Worm (Caenorhabditis elegans) whole organism, L4 larva: ENCODE results near the gene clec-196.

ENCODE experiments used
- D1046.2 ChIP-seq: fragments of 200-800 bp; sonication (Bioruptor generic); IDR thresholded peaks from 2 replicates; pipeline ENCODE4 v1.3.6; 2022; ENCODE audit warnings: missing genetic modification characterization, missing compliant biosample characterization
- F37D6.2 ChIP-seq: sonication (generic microtip); optimal IDR thresholded peaks from 2 replicates; lab custom pipeline; 2016; ENCODE audit warnings: mild to moderate bottlenecking, missing genetic modification characterization, missing compliant biosample characterization
- T26A8.4 ChIP-seq: fragments of 200-800 bp; sonication (Bioruptor generic); IDR thresholded peaks from 2 replicates; pipeline ENCODE4 v1.3.6; 2022; ENCODE audit warnings: missing genetic modification characterization, missing compliant biosample characterization
- Y105C5A.15 ChIP-seq: fragments of 200-800 bp; sonication (Bioruptor generic); IDR thresholded peaks from 2 replicates; pipeline ENCODE4 v1.3.6; 2022; ENCODE audit warnings: missing genetic modification characterization, missing compliant biosample characterization
- Y48G9A.11 ChIP-seq: fragments of 200-800 bp; sonication (Bioruptor generic); IDR thresholded peaks from 2 replicates; pipeline ENCODE4 v1.3.6; 2022; ENCODE audit warnings: missing genetic modification reagents, missing genetic modification characterization, missing compliant biosample characterization
- aha-1 ChIP-seq: fragments of 150-350 bp; peaks from one replicate; lab custom pipeline; 2014; ENCODE audit warnings: missing biosample characterization, missing genetic modification characterization
- ama-1 ChIP-seq: fragments of 150-350 bp; optimal IDR thresholded peaks from 2 replicates; lab custom pipeline; 2014; ENCODE audit warnings: inconsistent platforms, mixed read lengths
- ceh-20 ChIP-seq: fragments of 200-800 bp; sonication (Bioruptor generic); IDR thresholded peaks from 2 replicates; pipeline ENCODE4 v1.3.6; 2022; ENCODE audit warnings: missing genetic modification reagents, missing genetic modification characterization, missing compliant biosample characterization
- ceh-82 ChIP-seq: sonication (generic microtip); optimal IDR thresholded peaks from 2 replicates; lab custom pipeline; 2017; ENCODE audit warnings: missing biosample characterization, missing genetic modification characterization
- ctbp-1 ChIP-seq: fragments of 200-800 bp; sonication (Bioruptor generic); IDR thresholded peaks from 2 replicates; pipeline ENCODE4 v1.3.6; 2022; ENCODE audit warnings: missing genetic modification reagents, missing genetic modification characterization, missing compliant biosample characterization
- daf-19 ChIP-seq: fragments of 200-800 bp; sonication (Bioruptor generic); conservative IDR thresholded peaks from 2 replicates; pipeline ENCODE4 v1.3.6; 2022; ENCODE audit warnings: missing genetic modification characterization, missing compliant biosample characterization
- dmd-6 ChIP-seq: fragments of 200-800 bp; sonication (Bioruptor generic); IDR thresholded peaks from 2 replicates; pipeline ENCODE4 v1.3.6; 2022; ENCODE audit warnings: missing genetic modification reagents, missing genetic modification characterization, missing compliant biosample characterization
- dmd-8 ChIP-seq: fragments of 200-800 bp; sonication (Bioruptor generic); IDR thresholded peaks from 2 replicates; pipeline ENCODE4 v1.3.6; 2022; ENCODE audit warnings: missing genetic modification characterization, missing compliant biosample characterization
- dpl-1 ChIP-seq: fragments of 150-350 bp; optimal IDR thresholded peaks from 2 replicates; lab custom pipeline; 2014; ENCODE audit warnings: missing biosample characterization, missing genetic modification reagents, missing genetic modification characterization
- egl-43 ChIP-seq: fragments of 200-800 bp; sonication (Bioruptor generic); IDR thresholded peaks from 2 replicates; pipeline ENCODE4 v1.3.6; 2022; ENCODE audit warnings: missing genetic modification reagents, missing genetic modification characterization, missing compliant biosample characterization
- fkh-10 ChIP-seq: fragments of 150-350 bp; optimal IDR thresholded peaks from 2 replicates; lab custom pipeline; 2014; ENCODE audit warnings: missing biosample characterization, missing genetic modification reagents, missing genetic modification characterization
- hmg-1.1 ChIP-seq: fragments of 200-800 bp; sonication (Bioruptor generic); IDR thresholded peaks from 2 replicates; pipeline ENCODE4 v1.3.6; 2022; ENCODE audit warnings: missing genetic modification reagents, missing genetic modification characterization, missing compliant biosample characterization
- lin-1 ChIP-seq: fragments of 200-800 bp; sonication (Bioruptor generic); IDR thresholded peaks from 2 replicates; pipeline ENCODE4 v1.3.6; 2022; ENCODE audit warnings: missing genetic modification reagents, missing genetic modification characterization, missing compliant biosample characterization
- lin-15B ChIP-seq: fragments of 150-350 bp; sonication (generic microtip); optimal IDR thresholded peaks from 3 replicates; lab custom pipeline; 2014; ENCODE audit warnings: missing biosample characterization, missing genetic modification characterization
- lin-38 ChIP-seq: fragments of 200-800 bp; sonication (Bioruptor generic); IDR thresholded peaks from 2 replicates; pipeline ENCODE4 v1.3.6; 2022; ENCODE audit warnings: missing genetic modification reagents, missing genetic modification characterization, missing compliant biosample characterization
- madf-5 ChIP-seq, 2 experiments: fragments of 200-800 bp; sonication (Bioruptor generic); IDR thresholded peaks; 2 replicates each; pipeline ENCODE4 v1.3.6; 2022; ENCODE audit warnings: missing compliant biosample characterization in 2 of 2, missing genetic modification characterization in 2 of 2
- madf-9 ChIP-seq: fragments of 200-800 bp; sonication (Bioruptor generic); conservative IDR thresholded peaks from 2 replicates; pipeline ENCODE4 v1.3.6; 2022; ENCODE audit warnings: missing genetic modification reagents, missing genetic modification characterization, missing compliant biosample characterization
- mes-2 ChIP-seq: sonication (generic microtip); optimal IDR thresholded peaks from 2 replicates; lab custom pipeline; 2016; ENCODE audit warnings: missing genotype, mild to moderate bottlenecking, missing genetic modification characterization, missing compliant biosample characterization; ENCODE audit not compliant: poor library complexity, severe bottlenecking
- mxl-3 ChIP-seq: fragments of 200-800 bp; sonication (Bioruptor generic); optimal IDR thresholded peaks from 2 replicates; lab custom pipeline; 2018; ENCODE audit warnings: mild to moderate bottlenecking, missing genetic modification characterization, missing compliant biosample characterization
- nhr-237 ChIP-seq: sonication (generic microtip); optimal IDR thresholded peaks from 2 replicates; lab custom pipeline; 2017; ENCODE audit warnings: missing biosample characterization, missing genetic modification characterization
- nhr-41 ChIP-seq: fragments of 200-800 bp; sonication (Bioruptor generic); IDR thresholded peaks from 2 replicates; pipeline ENCODE4 v1.3.6; 2022; ENCODE audit warnings: missing genetic modification reagents, missing genetic modification characterization, missing compliant biosample characterization
- pha-4 ChIP-seq, 2 experiments: fragments of 150-350 bp in 1 of 2; fragments of 200-800 bp in 1 of 2; sonication (Bioruptor generic) in 1 of 2; IDR thresholded peaks in 1 of 2; optimal IDR thresholded peaks in 1 of 2; 2 replicates each; pipeline versions ENCODE4 v1.3.6 to Lab custom; 2014 to 2022; ENCODE audit warnings: missing genetic modification characterization in 2 of 2, missing genetic modification reagents in 2 of 2, missing biosample characterization in 1 of 2, missing compliant biosample characterization in 1 of 2
- pqm-1 ChIP-seq: sonication (generic microtip); optimal IDR thresholded peaks from 2 replicates; lab custom pipeline; 2017; ENCODE audit warnings: missing biosample characterization, missing genetic modification characterization
- saeg-2 ChIP-seq: fragments of 200-800 bp; sonication (Bioruptor generic); IDR thresholded peaks from 2 replicates; pipeline ENCODE4 v1.3.6; 2022; ENCODE audit warnings: missing genetic modification reagents, missing genetic modification characterization, missing compliant biosample characterization
- set-16 ChIP-seq: fragments of 200-800 bp; sonication (Bioruptor generic); IDR thresholded peaks from 2 replicates; pipeline ENCODE4 v1.3.6; 2022; ENCODE audit warnings: missing genetic modification reagents, missing genetic modification characterization, missing compliant biosample characterization
- snpc-1.2 ChIP-seq: fragments of 200-800 bp; sonication (Bioruptor generic); IDR thresholded peaks from 2 replicates; pipeline ENCODE4 v1.3.6; 2022; ENCODE audit warnings: missing genetic modification reagents, missing genetic modification characterization, missing compliant biosample characterization
- snpc-4 ChIP-seq: fragments of 150-350 bp; optimal IDR thresholded peaks from 2 replicates; lab custom pipeline; 2014; ENCODE audit warnings: missing biosample characterization, missing genetic modification characterization
- spr-1 ChIP-seq: sonication (generic microtip); optimal IDR thresholded peaks from 2 replicates; lab custom pipeline; 2016; ENCODE audit warnings: mild to moderate bottlenecking, missing genetic modification characterization, missing compliant biosample characterization
- unc-130 ChIP-seq: sonication (generic microtip); optimal IDR thresholded peaks from 2 replicates; lab custom pipeline; 2016; ENCODE audit warnings: missing genetic modification reagents, missing genetic modification characterization, missing compliant biosample characterization
- zfp-2 ChIP-seq: sonication (generic microtip); optimal IDR thresholded peaks from 2 replicates; lab custom pipeline; 2016; ENCODE audit warnings: mild to moderate bottlenecking, missing genetic modification characterization, missing compliant biosample characterization
- zip-2 ChIP-seq: fragments of 150-350 bp; optimal IDR thresholded peaks from 2 replicates; lab custom pipeline; 2014; ENCODE audit warnings: missing biosample characterization, missing genetic modification characterization
- ztf-11 ChIP-seq: fragments of 150-350 bp; optimal IDR thresholded peaks from 2 replicates; lab custom pipeline; 2014; ENCODE audit warnings: missing biosample characterization, missing genetic modification characterization
- ztf-7 ChIP-seq: fragments of 150-350 bp; optimal IDR thresholded peaks from 2 replicates; lab custom pipeline; 2014; ENCODE audit warnings: missing biosample characterization, missing genetic modification characterization

The clec-196 gene

DNA sequence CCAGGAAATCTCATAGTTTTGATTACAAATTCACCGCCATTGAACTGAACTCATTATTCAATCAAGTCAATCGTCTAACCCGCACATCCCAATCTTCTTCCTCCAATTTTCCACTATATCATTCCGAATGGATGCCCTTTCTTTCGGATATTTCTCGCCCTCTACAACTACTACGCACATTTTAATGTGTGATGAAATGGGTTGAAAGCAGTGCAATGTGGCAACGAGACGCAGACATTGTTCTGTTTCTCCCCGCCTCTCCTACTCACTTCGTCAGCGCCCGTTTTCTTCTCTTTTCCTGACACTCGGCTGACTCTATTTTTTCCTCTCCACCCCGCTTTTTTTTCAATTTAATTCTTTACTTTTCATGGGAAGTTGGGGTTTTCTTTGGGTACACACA lies 8.1 kb upstream of the clec-196 start (continued):
- TF ChIP-seq dmd-6 (GFP tag; lab: Robert Waterston, UW), result peak; percentile 32; the same call in 1 of the 2 replicates
- no peak for TF ChIP-seq ceh-82 (tag; lab: Kevin White, UChicago)
- TF ChIP-seq set-16 (GFP tag; lab: Robert Waterston, UW), result no peak
- TF ChIP-seq nhr-237 (tag; lab: Kevin White, UChicago), result no peak
- TF ChIP-seq dpl-1 (GFP tag; lab: Kevin White, UChicago), result peak; percentile 35
- TF ChIP-seq, all 104 proteins: peak for 18

DNA sequence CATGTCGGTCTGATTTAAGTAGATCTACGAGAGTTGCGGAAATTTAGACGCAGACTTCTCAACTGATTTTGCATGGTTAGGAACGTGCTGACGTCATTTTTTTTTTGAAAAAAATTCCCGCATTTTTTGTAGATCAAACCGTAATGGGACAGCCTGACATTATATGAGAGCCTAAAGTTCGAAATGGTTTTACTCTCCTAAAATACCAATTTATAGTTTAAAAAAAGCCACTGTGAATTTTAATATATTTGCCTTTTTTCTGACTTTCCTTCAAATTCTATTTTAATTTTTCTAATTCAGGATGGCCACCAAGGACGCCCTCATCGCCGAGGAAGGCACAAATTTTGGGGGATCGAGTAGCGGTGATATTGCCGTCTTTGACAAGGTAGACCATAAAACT lies 7.7 kb upstream of the clec-196 start, which contains the start of gene atgp-1:
Gene atgp-1 (plus strand): TSS at position 301 of the 400 bp plus-strand sequence.
- TF ChIP-seq dmd-8 (GFP tag; lab: Robert Waterston, UW) (no peak), pha-4 (GFP tag; IDR thresholded peaks at IDR 0.05; lab: Robert Waterston, UW) (no peak), pha-4 (tag; optimal IDR thresholded peaks at IDR 0.05; lab: Kevin White, UChicago) (no peak), snpc-4 (tag; lab: Kevin White, UChicago) (no peak), spr-1 (no peak), madf-5 (GFP tag; IDR thresholded peaks at IDR 0.05; lab: Robert Waterston, UW) (no peak), zip-2 (no peak), ztf-11 (tag; lab: Kevin White, UChicago) (no peak), mes-2 (tag; lab: Kevin White, UChicago) (no peak), lin-1 (GFP tag; lab: Robert Waterston, UW) (no peak), Y48G9A.11 (no peak), T26A8.4 (GFP tag; lab: Robert Waterston, UW) (no peak), unc-130 (GFP tag; lab: Kevin White, UChicago) (no peak), hmg-1.1 (GFP tag; lab: Robert Waterston, UW) (no peak), pqm-1 (tag; lab: Kevin White, UChicago) (no peak), ctbp-1 (GFP tag; lab: Robert Waterston, UW) (no peak), ztf-7 (tag; lab: Kevin White, UChicago) (no peak), nhr-41 (no peak), lin-15B (tag; lab: Kevin White, UChicago) (no peak), mxl-3 (GFP tag; lab: Kevin White, UChicago) (no peak), zfp-2 (no peak)

DNA sequence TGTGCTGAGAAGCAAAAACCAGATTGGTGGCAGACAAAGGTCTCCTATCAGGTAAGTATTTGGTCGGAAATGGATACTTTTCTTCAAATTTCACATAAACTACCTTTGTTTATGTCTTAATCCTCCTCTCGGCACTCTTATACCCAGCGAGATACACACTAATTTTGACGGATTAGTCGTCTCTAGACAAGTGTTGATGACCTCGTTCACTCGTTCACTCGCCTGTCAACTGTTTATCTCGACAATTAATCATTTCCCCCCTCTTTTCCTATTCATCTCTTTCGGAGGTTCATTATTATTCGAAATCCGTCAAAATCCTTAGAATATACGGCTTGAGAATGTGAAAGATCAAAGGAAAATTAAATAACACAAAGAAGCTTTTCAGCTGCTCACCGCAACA lies 7.1 kb upstream of the clec-196 start:
- TF ChIP-seq saeg-2 (GFP tag; lab: Robert Waterston, UW) (no peak), ama-1 (lab: Kevin White, UChicago) (no peak), D1046.2 (GFP tag; lab: Robert Waterston, UW) (no peak), spr-1 (no peak), fkh-10 (GFP tag; lab: Kevin White, UChicago) (no peak), dmd-6 (GFP tag; lab: Robert Waterston, UW) (no peak)
- TF ChIP-seq, all 104 proteins: peak for 0

DNA sequence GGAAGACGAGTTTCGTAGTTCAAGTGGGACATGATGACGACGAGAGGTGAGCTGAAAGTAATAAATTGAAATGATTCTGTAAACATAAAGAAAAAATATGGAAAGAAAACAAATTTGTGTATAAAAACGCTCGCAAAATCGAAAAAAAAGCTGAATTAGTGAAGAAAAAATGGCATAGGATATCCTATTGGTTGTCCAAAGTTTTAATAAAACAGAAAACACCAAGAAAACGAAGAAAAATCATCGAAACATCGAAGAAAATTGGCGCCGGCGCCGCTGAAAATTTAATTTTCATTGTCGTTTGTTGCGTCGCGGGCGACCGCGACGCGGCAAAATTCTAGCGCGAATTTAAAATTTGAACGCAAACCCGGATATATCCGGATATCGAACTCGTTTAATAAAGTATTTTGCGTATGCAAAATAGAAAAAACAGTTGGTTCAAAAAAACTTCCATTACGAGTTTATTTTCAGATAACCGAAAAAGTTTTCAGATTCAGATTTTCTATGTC lies 3.1 kb upstream of the clec-196 start, which contains the start of gene gln-5:
Gene gln-5 (minus strand): TSS at position 51 of the 509 bp plus-strand sequence.
- TF ChIP-seq aha-1 (tag; lab: Kevin White, UChicago), result peak; percentile 34
- TF ChIP-seq snpc-1.2, result 0 out of 2 replicates have a peak, but pooled peaks have one; percentile 45
- TF ChIP-seq egl-43 (GFP tag; lab: Robert Waterston, UW), result no peak
- no peak for TF ChIP-seq unc-130 (GFP tag; lab: Kevin White, UChicago)
- peak; percentile 64 for TF ChIP-seq lin-38 (GFP tag; lab: Robert Waterston, UW)
- TF ChIP-seq, all 104 proteins: peak for 3

DNA sequence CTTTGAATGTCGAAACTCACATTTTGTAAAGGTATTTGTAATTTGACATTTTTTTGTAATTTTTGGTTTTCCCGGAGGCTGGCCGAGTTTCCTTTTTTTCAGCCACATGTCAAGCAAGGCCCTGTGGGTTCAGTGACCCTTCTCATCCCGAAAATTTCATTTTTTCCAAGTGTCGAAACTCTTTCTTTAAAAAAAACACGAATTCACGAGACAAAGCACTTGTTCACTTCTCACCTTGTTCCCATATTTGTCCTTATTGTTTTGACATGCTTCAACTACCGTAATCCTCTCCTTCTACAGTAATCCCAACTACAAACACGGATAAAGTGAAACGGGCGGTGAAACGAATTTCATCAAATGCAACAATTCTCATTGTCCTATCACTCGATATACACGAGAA lies 1.5 kb upstream of the clec-196 start, which contains the start of gene lhfp-4:
Gene lhfp-4 (plus strand): TSS at position 301 of the 400 bp plus-strand sequence.
- TF ChIP-seq egl-43 (GFP tag; lab: Robert Waterston, UW) (no peak), nhr-41 (no peak), daf-19 (GFP tag; lab: Robert Waterston, UW) (no peak), T26A8.4 (GFP tag; lab: Robert Waterston, UW) (no peak), ceh-20 (GFP tag; lab: Robert Waterston, UW) (no peak), dmd-8 (GFP tag; lab: Robert Waterston, UW) (no peak), madf-9 (GFP tag; lab: Robert Waterston, UW) (no peak), Y105C5A.15 (GFP tag; lab: Robert Waterston, UW) (no peak), Y48G9A.11 (no peak), F37D6.2 (no peak)
